Worm (Caenorhabditis elegans) whole organism, L1 larva: Measurements from ENCODE around the gene twk-32.

Experiments used
- ceh-90 ChIP-seq: sonication (generic microtip); optimal IDR thresholded peaks from 2 replicates; lab custom pipeline; 2016; ENCODE audit warnings: missing genetic modification characterization, missing compliant biosample characterization
- hlh-4 ChIP-seq: sonication (generic microtip); optimal IDR thresholded peaks from 2 replicates; lab custom pipeline; 2016; ENCODE audit warnings: mild to moderate bottlenecking, missing genetic modification characterization, missing compliant biosample characterization
- isw-1 ChIP-seq: fragments of 200-800 bp; sonication (Bioruptor generic); IDR thresholded peaks from 2 replicates; pipeline ENCODE4 v1.3.6; 2022; ENCODE audit warnings: missing genetic modification characterization, missing compliant biosample characterization
- mdl-1 ChIP-seq, 2 experiments: fragments of 150-350 bp; optimal IDR thresholded peaks; 2 replicates each; lab custom pipeline; 2014 to 2017; ENCODE audit warnings: missing biosample characterization in 2 of 2, missing genetic modification characterization in 2 of 2, inconsistent platforms in 1 of 2
- rnt-1 ChIP-seq: sonication (generic microtip); optimal IDR thresholded peaks from 2 replicates; lab custom pipeline; 2016; ENCODE audit warnings: mild to moderate bottlenecking, missing genetic modification characterization, moderate library complexity, missing compliant biosample characterization

ce11 chrV:13751811-13752210 lies 44.6 kb upstream of the twk-32 start, which contains the start of gene cld-9:
- TF ChIP-seq mdl-1 (tag; optimal IDR thresholded peaks at IDR 0.05; lab: Kevin White, UChicago): no peak
- no peak for TF ChIP-seq isw-1 (GFP tag; lab: Robert Waterston, UW)
- no peak for TF ChIP-seq ceh-90 (tag; lab: Kevin White, UChicago)
- no peak for TF ChIP-seq hlh-4 (tag; lab: Kevin White, UChicago)
- TF ChIP-seq rnt-1 (tag; lab: Kevin White, UChicago): no peak
